Worm (Caenorhabditis elegans) whole organism, late embryonic: Measurements from ENCODE around the gene ZK1098.9.

ENCODE experiments used
- C08G9.2 ChIP-seq: sonication (generic microtip); optimal IDR thresholded peaks from 2 replicates; lab custom pipeline; 2016; ENCODE audit warnings: mild to moderate bottlenecking, missing genetic modification characterization, moderate library complexity, missing compliant biosample characterization
- C38D4.7 ChIP-seq: fragments of 200-800 bp; sonication (Bioruptor generic); optimal IDR thresholded peaks from 2 replicates; lab custom pipeline; 2018; ENCODE audit warnings: mild to moderate bottlenecking, missing genetic modification characterization, moderate library complexity, missing compliant biosample characterization
- F13H6.1 ChIP-seq: sonication (generic microtip); optimal IDR thresholded peaks from 2 replicates; lab custom pipeline; 2016; ENCODE audit warnings: missing genetic modification characterization, missing compliant biosample characterization
- K02D7.2 ChIP-seq: sonication (generic microtip); optimal IDR thresholded peaks from 2 replicates; lab custom pipeline; 2017; ENCODE audit warnings: mild to moderate bottlenecking, missing genetic modification characterization, missing compliant biosample characterization
- K09A11.1 ChIP-seq: sonication (generic microtip); optimal IDR thresholded peaks from 2 replicates; lab custom pipeline; 2017; ENCODE audit warnings: antibody characterized with exemption, mild to moderate bottlenecking, missing genetic modification characterization, missing compliant biosample characterization; ENCODE audit not compliant: insufficient read depth
- T23F11.4 ChIP-seq: fragments of 200-800 bp; sonication (Bioruptor generic); optimal IDR thresholded peaks from 2 replicates; lab custom pipeline; 2018; ENCODE audit warnings: mild to moderate bottlenecking, missing genetic modification characterization, missing compliant biosample characterization
- ceh-14 ChIP-seq: sonication (generic microtip); optimal IDR thresholded peaks from 2 replicates; lab custom pipeline; 2016; ENCODE audit warnings: missing genotype, missing genetic modification characterization, missing compliant biosample characterization
- ceh-19 ChIP-seq: fragments of 200-800 bp; sonication (Bioruptor generic); optimal IDR thresholded peaks from 2 replicates; lab custom pipeline; 2018; ENCODE audit warnings: mild to moderate bottlenecking, missing genetic modification characterization, missing compliant biosample characterization
- ceh-2 ChIP-seq: sonication (generic microtip); optimal IDR thresholded peaks from 2 replicates; lab custom pipeline; 2016; ENCODE audit warnings: missing genotype, missing genetic modification characterization, missing compliant biosample characterization
- ceh-22 ChIP-seq: sonication (generic microtip); optimal IDR thresholded peaks from 2 replicates; lab custom pipeline; 2017; ENCODE audit warnings: missing biosample characterization, missing genetic modification characterization
- ceh-24 ChIP-seq: sonication (generic microtip); optimal IDR thresholded peaks from 2 replicates; lab custom pipeline; 2016; ENCODE audit warnings: mild to moderate bottlenecking, missing genetic modification characterization, missing compliant biosample characterization
- ceh-30 ChIP-seq: fragments of 150-350 bp; optimal IDR thresholded peaks from 2 replicates; lab custom pipeline; 2014; ENCODE audit warnings: missing biosample characterization, missing genetic modification characterization
- ceh-31 ChIP-seq: sonication (generic microtip); optimal IDR thresholded peaks from 2 replicates; lab custom pipeline; 2016; ENCODE audit warnings: missing genetic modification characterization, missing compliant biosample characterization
- ceh-6 ChIP-seq: fragments of 200-800 bp; sonication (Bioruptor generic); optimal IDR thresholded peaks from 2 replicates; lab custom pipeline; 2018; ENCODE audit warnings: mild to moderate bottlenecking, missing genetic modification characterization, missing compliant biosample characterization
- ceh-9 ChIP-seq: sonication (generic microtip); optimal IDR thresholded peaks from 2 replicates; lab custom pipeline; 2016; ENCODE audit warnings: mild to moderate bottlenecking, missing genetic modification characterization, inconsistent platforms, missing compliant biosample characterization
- dmd-4 ChIP-seq: sonication (generic microtip); optimal IDR thresholded peaks from 2 replicates; lab custom pipeline; 2016; ENCODE audit warnings: borderline replicate concordance, missing genetic modification characterization, missing compliant biosample characterization
- ets-4 ChIP-seq: sonication (generic microtip); optimal IDR thresholded peaks from 2 replicates; lab custom pipeline; 2016; ENCODE audit warnings: missing genetic modification characterization, missing compliant biosample characterization
- eyg-1 ChIP-seq: sonication (generic microtip); optimal IDR thresholded peaks from 2 replicates; lab custom pipeline; 2016; ENCODE audit warnings: missing genotype, missing genetic modification characterization, missing compliant biosample characterization
- fax-1 ChIP-seq: sonication (generic microtip); optimal IDR thresholded peaks from 2 replicates; lab custom pipeline; 2016; ENCODE audit warnings: missing genotype, missing genetic modification characterization, missing compliant biosample characterization
- fkh-6 ChIP-seq: sonication (generic microtip); optimal IDR thresholded peaks from 2 replicates; lab custom pipeline; 2016; ENCODE audit warnings: missing genetic modification characterization, missing compliant biosample characterization
- gmeb-2 ChIP-seq: sonication (generic microtip); optimal IDR thresholded peaks from 2 replicates; lab custom pipeline; 2016; ENCODE audit warnings: missing genetic modification characterization, inconsistent platforms, missing compliant biosample characterization
- hlh-8 ChIP-seq: sonication (generic microtip); optimal IDR thresholded peaks from 2 replicates; lab custom pipeline; 2016; ENCODE audit warnings: missing genotype, missing genetic modification characterization, missing compliant biosample characterization
- lim-6 ChIP-seq: sonication (generic microtip); optimal IDR thresholded peaks from 2 replicates; lab custom pipeline; 2016; ENCODE audit warnings: missing genetic modification characterization, missing compliant biosample characterization
- madf-2 ChIP-seq: sonication (generic microtip); optimal IDR thresholded peaks from 2 replicates; lab custom pipeline; 2017; ENCODE audit warnings: missing genetic modification characterization, missing compliant biosample characterization
- pat-9 ChIP-seq: fragments of 200-800 bp; sonication (Bioruptor generic); optimal IDR thresholded peaks from 2 replicates; lab custom pipeline; 2018; ENCODE audit warnings: mild to moderate bottlenecking, missing genetic modification characterization, moderate library complexity, missing compliant biosample characterization
- pha-2 ChIP-seq: sonication (generic microtip); optimal IDR thresholded peaks from 2 replicates; lab custom pipeline; 2017; ENCODE audit warnings: mild to moderate bottlenecking, missing genetic modification characterization, missing compliant biosample characterization
- pros-1 ChIP-seq: fragments of 150-350 bp; optimal IDR thresholded peaks from 2 replicates; lab custom pipeline; 2014; ENCODE audit warnings: missing biosample characterization, missing genetic modification reagents, missing genetic modification characterization
- ref-2 ChIP-seq: sonication (generic microtip); optimal IDR thresholded peaks from 2 replicates; lab custom pipeline; 2016; ENCODE audit warnings: missing genetic modification characterization, missing compliant biosample characterization
- rnt-1 ChIP-seq: sonication (generic microtip); optimal IDR thresholded peaks from 2 replicates; lab custom pipeline; 2016; ENCODE audit warnings: missing genetic modification characterization, missing compliant biosample characterization
- sox-2 ChIP-seq: fragments of 200-800 bp; sonication (Bioruptor generic); IDR thresholded peaks from 2 replicates; pipeline ENCODE4 v1.3.6; 2022; ENCODE audit warnings: missing genetic modification reagents, missing genetic modification characterization, missing compliant biosample characterization
- sox-4 ChIP-seq: sonication (generic microtip); optimal IDR thresholded peaks from 2 replicates; lab custom pipeline; 2017; ENCODE audit warnings: mild to moderate bottlenecking, missing genetic modification characterization, inconsistent platforms, missing compliant biosample characterization
- tbx-2 ChIP-seq: sonication (generic microtip); optimal IDR thresholded peaks from 2 replicates; lab custom pipeline; 2016; ENCODE audit warnings: missing genetic modification characterization, missing compliant biosample characterization
- ttx-3 ChIP-seq: sonication (generic microtip); optimal IDR thresholded peaks from 2 replicates; lab custom pipeline; 2016; ENCODE audit warnings: missing genetic modification reagents, missing genetic modification characterization, missing compliant biosample characterization
- unc-42 ChIP-seq: sonication (generic microtip); optimal IDR thresholded peaks from 2 replicates; lab custom pipeline; 2016; ENCODE audit warnings: missing genotype, missing genetic modification characterization, missing compliant biosample characterization
- unc-55 ChIP-seq: sonication (generic microtip); optimal IDR thresholded peaks from 2 replicates; lab custom pipeline; 2017; ENCODE audit warnings: missing biosample characterization, missing genetic modification reagents, missing genetic modification characterization
- unc-86 ChIP-seq: sonication (generic microtip); optimal IDR thresholded peaks from 2 replicates; lab custom pipeline; 2016; ENCODE audit warnings: missing genetic modification characterization, missing compliant biosample characterization
- ztf-16 ChIP-seq: sonication (generic microtip); optimal IDR thresholded peaks from 2 replicates; lab custom pipeline; 2017; ENCODE audit warnings: missing genetic modification characterization, missing compliant biosample characterization

ZK1098.9 gene

ce11 chrIII:9544125-9544524 lies at the start of gene ZK1098.9:
TSS of gene ZK1098.9 (plus strand) at chrIII:9544425.
- TF ChIP-seq ceh-14 (tag; lab: Kevin White, UChicago) (no peak), ceh-31 (tag; lab: Kevin White, UChicago) (no peak), C08G9.2 (tag; lab: Kevin White, UChicago) (no peak), ttx-3 (tag; lab: Kevin White, UChicago) (no peak), ceh-19 (GFP tag; lab: Kevin White, UChicago) (no peak), ceh-24 (no peak), gmeb-2 (tag; lab: Kevin White, UChicago) (no peak), C38D4.7 (no peak), pat-9 (tag; lab: Kevin White, UChicago) (no peak), ceh-22 (tag; lab: Kevin White, UChicago) (no peak), T23F11.4 (no peak), F13H6.1 (no peak), eyg-1 (no peak)
- TF ChIP-seq, all 69 proteins: peak for 0

ce11 chrIII:9496083-9496482 lies 48.1 kb upstream of the ZK1098.9 start:
- TF ChIP-seq hlh-8 (tag; lab: Kevin White, UChicago) (no peak), tbx-2 (tag; lab: Kevin White, UChicago) (no peak), ztf-16 (no peak), dmd-4 (tag; lab: Kevin White, UChicago) (no peak), pha-2 (tag; lab: Kevin White, UChicago) (no peak), sox-2 (GFP tag; lab: Robert Waterston, UW) (no peak), ceh-6 (GFP tag; lab: Kevin White, UChicago) (no peak), ets-4 (no peak), unc-55 (GFP tag; lab: Kevin White, UChicago) (no peak), rnt-1 (tag; lab: Kevin White, UChicago) (no peak), ceh-30 (tag; lab: Kevin White, UChicago) (no peak)

- TF ChIP-seq unc-86 (no peak), fax-1 (no peak)
Measured at ce11 chrIII:9497412-9497811, 46.8 kb upstream of the ZK1098.9 start.

- no peak for TF ChIP-seq fkh-6 (tag; lab: Kevin White, UChicago)
- no peak for TF ChIP-seq ets-4
- TF ChIP-seq ref-2: no peak
- TF ChIP-seq K02D7.2 (tag; lab: Kevin White, UChicago): no peak
- no peak for TF ChIP-seq sox-4 (tag; lab: Kevin White, UChicago)
- no peak for TF ChIP-seq ceh-2 (tag; lab: Kevin White, UChicago)
- TF ChIP-seq ceh-6 (GFP tag; lab: Kevin White, UChicago): no peak
- no peak for TF ChIP-seq dmd-4 (tag; lab: Kevin White, UChicago)
- TF ChIP-seq unc-42 (tag; lab: Kevin White, UChicago): no peak
- no peak for TF ChIP-seq pros-1
Measured at ce11 chrIII:9500267-9500666, 44.0 kb upstream of the ZK1098.9 start, which contains the start of gene sod-4. TSS of gene sod-4 (minus strand) at chrIII:9500375.

- TF ChIP-seq lim-6 (tag; lab: Kevin White, UChicago) (no peak), sox-4 (tag; lab: Kevin White, UChicago) (no peak), ceh-9 (tag; lab: Kevin White, UChicago) (no peak), K09A11.1 (no peak), fax-1 (no peak), ceh-22 (tag; lab: Kevin White, UChicago) (no peak), madf-2 (tag; lab: Kevin White, UChicago) (no peak)
Measured at ce11 chrIII:9501072-9501471, 43.2 kb upstream of the ZK1098.9 start.
